Fruit fly (Drosophila melanogaster): ENCODE data around the gene CG14556.

CG14556 gene

dm6 chr3R:26098502-26099210, 27.8 kb upstream of the CG14556 start, which contains the start of gene dysf (continued):
- TF ChIP-seq BtbVII (GFP tag; optimal IDR thresholded peaks at IDR 0.05), result peak; percentile 38
- peak; percentile 28; the same call in 1 of the 3 replicates for TF ChIP-seq ase (GFP tag; IDR thresholded peaks at IDR 0.05)
- peak; percentile 80 for TF ChIP-seq CG10267 (tag; optimal IDR thresholded peaks at IDR 0.05)
- peak; percentile 86 for TF ChIP-seq CG15696 (tag; optimal IDR thresholded peaks at IDR 0.05)
- peak; percentile 27; the same call in 1 of the 3 replicates for TF ChIP-seq Aef1 (GFP tag; IDR thresholded peaks at IDR 0.05)
- peak; percentile 93 for TF ChIP-seq CG18262 (tag; optimal IDR thresholded peaks at IDR 0.05)
- TF ChIP-seq CG8388 (GFP tag; optimal IDR thresholded peaks at IDR 0.05), result peak; percentile 60
- no peak for TF ChIP-seq HLH54F (GFP tag; optimal IDR thresholded peaks at IDR 0.05)
- TF ChIP-seq dpn (GFP tag; optimal IDR thresholded peaks at IDR 0.05), result peak in 1 of 2 experiments; percentile 48
- peak; percentile 83 for TF ChIP-seq phol (tag; optimal IDR thresholded peaks at IDR 0.05)
- peak in 1 of 2 experiments; percentile 83 for TF ChIP-seq Hr51 (GFP tag; optimal IDR thresholded peaks at IDR 0.05)
- peak; percentile 23 for TF ChIP-seq scrt (GFP tag; optimal IDR thresholded peaks at IDR 0.05)
- TF ChIP-seq CG17359 (tag; optimal IDR thresholded peaks at IDR 0.05), result peak; percentile 47
- no peak for TF ChIP-seq CG13287 (GFP tag; IDR thresholded peaks at IDR 0.05; ENCODE audit: partially characterized antibody)
- peak; percentile 57 for TF ChIP-seq PHDP (tag; optimal IDR thresholded peaks at IDR 0.05)
- peak; percentile 30 for TF ChIP-seq Chrac-16 (GFP tag; optimal IDR thresholded peaks at IDR 0.05)
- TF ChIP-seq gem (tag; optimal IDR thresholded peaks at IDR 0.05), result peak; percentile 86
- TF ChIP-seq Hr78 (GFP tag; optimal IDR thresholded peaks at IDR 0.05), result peak in 1 of 2 experiments; percentile 32
- TF ChIP-seq D19B (GFP tag; optimal IDR thresholded peaks at IDR 0.05), result no peak
- TF ChIP-seq gsb-n (tag; optimal IDR thresholded peaks at IDR 0.05), result peak; percentile 74
- peak; percentile 9 for TF ChIP-seq Sry-β (GFP tag; optimal IDR thresholded peaks at IDR 0.05)
- peak; percentile 8 for TF ChIP-seq Dek (tag; optimal IDR thresholded peaks at IDR 0.05)
- TF ChIP-seq CG4424 (GFP tag; optimal IDR thresholded peaks at IDR 0.05), result peak; percentile 58
- TF ChIP-seq Neu2 (GFP tag; optimal IDR thresholded peaks at IDR 0.05; ENCODE audit: borderline replicate concordance), result no peak
- TF ChIP-seq Dll (GFP tag; IDR thresholded peaks at IDR 0.05; ENCODE audit: partially characterized antibody), result no peak
- peak; percentile 67 for TF ChIP-seq bcd (GFP tag; optimal IDR thresholded peaks at IDR 0.05)
- no peak for TF ChIP-seq sqz (GFP tag; optimal IDR thresholded peaks at IDR 0.05)
- TF ChIP-seq twi (tag; optimal IDR thresholded peaks at IDR 0.05), result peak; percentile 73
- peak; percentile 77 for TF ChIP-seq zen (tag; optimal IDR thresholded peaks at IDR 0.05)
- peak; percentile 22; the same call in 1 of the 2 replicates for TF ChIP-seq peb (GFP tag; IDR thresholded peaks at IDR 0.05)
- TF ChIP-seq vfl (GFP tag; optimal IDR thresholded peaks at IDR 0.05), result no peak
- TF ChIP-seq CG6854 (GFP tag; optimal IDR thresholded peaks at IDR 0.05), result peak; percentile 22
- peak; percentile 63; the same call in 1 of the 2 replicates for TF ChIP-seq Ptx1 (GFP tag; IDR thresholded peaks at IDR 0.05)
- peak; percentile 90 for TF ChIP-seq CG31441 (GFP tag; IDR thresholded peaks at IDR 0.05)
- TF ChIP-seq CG10462 (GFP tag; optimal IDR thresholded peaks at IDR 0.05), result peak; percentile 3
- no peak for TF ChIP-seq CG2889 (GFP tag; IDR thresholded peaks at IDR 0.05)
- peak; percentile 46 for TF ChIP-seq CG10147 (GFP tag; optimal IDR thresholded peaks at IDR 0.05)
- peak; percentile 42; the same call in 1 of the 2 replicates for TF ChIP-seq ssp (GFP tag; IDR thresholded peaks at IDR 0.05)
- TF ChIP-seq az2 (GFP tag; optimal IDR thresholded peaks at IDR 0.05), result peak; percentile 38
- no peak for TF ChIP-seq CG7745 (tag; optimal IDR thresholded peaks at IDR 0.05)
- TF ChIP-seq Scr (GFP tag; IDR thresholded peaks at IDR 0.05; ENCODE audit: partially characterized antibody), result no peak
- TF ChIP-seq tap (tag; optimal IDR thresholded peaks at IDR 0.05), result peak; percentile 35
- TF ChIP-seq gcm (GFP tag; optimal IDR thresholded peaks at IDR 0.05), result peak; percentile 65
- TF ChIP-seq D19A (tag; optimal IDR thresholded peaks at IDR 0.05), result peak; percentile 75
- TF ChIP-seq HHEX (GFP tag; optimal IDR thresholded peaks at IDR 0.05), result peak; percentile 54
- peak; percentile 53 for TF ChIP-seq Abd-B (GFP tag; optimal IDR thresholded peaks at IDR 0.05)
- TF ChIP-seq dmrt11E (tag; optimal IDR thresholded peaks at IDR 0.05), result peak; percentile 87

Measured in whole organism, embryonic.